Worm (Caenorhabditis elegans) whole organism, L1 larva: ENCODE data around the gene tpst-1.
A peak's percentile ranks its signal among the peaks of the same experiment; 100 is the strongest.

ENCODE experiments used
- C04F5.9 ChIP-seq: sonication (generic microtip); optimal IDR thresholded peaks from 2 replicates; lab custom pipeline; 2016; ENCODE audit warnings: missing genetic modification characterization, missing compliant biosample characterization
- C16A3.4 ChIP-seq: fragments of 150-350 bp; optimal IDR thresholded peaks from 2 replicates; lab custom pipeline; 2014; ENCODE audit warnings: missing biosample characterization, missing genetic modification characterization
- F16B12.6 ChIP-seq: fragments of 150-350 bp; optimal IDR thresholded peaks from 2 replicates; lab custom pipeline; 2014; ENCODE audit warnings: missing biosample characterization, missing genetic modification characterization
- aha-1 ChIP-seq: fragments of 150-350 bp; optimal IDR thresholded peaks from 2 replicates; lab custom pipeline; 2014; ENCODE audit warnings: missing biosample characterization, missing genetic modification characterization
- ama-1 ChIP-seq: fragments of 150-350 bp; optimal IDR thresholded peaks from 2 replicates; lab custom pipeline; 2014
- blmp-1 ChIP-seq: fragments of 150-350 bp; optimal IDR thresholded peaks from 2 replicates; lab custom pipeline; 2014; ENCODE audit warnings: missing biosample characterization, missing genetic modification characterization
- ceh-8 ChIP-seq: fragments of 200-800 bp; sonication (Bioruptor generic); optimal IDR thresholded peaks from 2 replicates; lab custom pipeline; 2018; ENCODE audit warnings: mild to moderate bottlenecking, missing genetic modification characterization, moderate library complexity, missing compliant biosample characterization
- ces-1 ChIP-seq: fragments of 150-350 bp; optimal IDR thresholded peaks from 2 replicates; lab custom pipeline; 2014; ENCODE audit warnings: missing biosample characterization, missing genetic modification reagents, missing genetic modification characterization
- egl-13 ChIP-seq: sonication (generic microtip); optimal IDR thresholded peaks from 2 replicates; lab custom pipeline; 2016; ENCODE audit warnings: missing genotype, missing genetic modification reagents, missing genetic modification characterization, missing compliant biosample characterization
- egl-27 ChIP-seq, 2 experiments: fragments of 150-350 bp in 1 of 2; sonication (generic microtip); optimal IDR thresholded peaks; 3 replicates each; lab custom pipeline; 2017 to 2018; ENCODE audit warnings: missing biosample characterization in 2 of 2, missing genetic modification characterization in 2 of 2, missing genetic modification reagents in 2 of 2
- ets-5 ChIP-seq: fragments of 200-800 bp; sonication (Bioruptor generic); IDR thresholded peaks from 2 replicates; pipeline ENCODE4 v1.3.6; 2022; ENCODE audit warnings: missing genetic modification characterization, missing compliant biosample characterization
- fos-1 ChIP-seq: fragments of 150-350 bp; optimal IDR thresholded peaks from 2 replicates; lab custom pipeline; 2014; ENCODE audit warnings: missing biosample characterization, missing genetic modification characterization
- grh-1 ChIP-seq: fragments of 200-800 bp; sonication (Bioruptor generic); IDR thresholded peaks from 2 replicates; pipeline ENCODE4 v1.3.6; 2022; ENCODE audit warnings: missing genetic modification reagents, missing genetic modification characterization, missing compliant biosample characterization
- hlh-4 ChIP-seq: sonication (generic microtip); optimal IDR thresholded peaks from 2 replicates; lab custom pipeline; 2016; ENCODE audit warnings: mild to moderate bottlenecking, missing genetic modification characterization, missing compliant biosample characterization
- hpl-2 ChIP-seq: fragments of 150-350 bp; optimal IDR thresholded peaks from 2 replicates; lab custom pipeline; 2014; ENCODE audit warnings: missing biosample characterization, missing genetic modification reagents, missing genetic modification characterization
- isw-1 ChIP-seq: fragments of 200-800 bp; sonication (Bioruptor generic); IDR thresholded peaks from 2 replicates; pipeline ENCODE4 v1.3.6; 2022; ENCODE audit warnings: missing genetic modification characterization, missing compliant biosample characterization
- lin-13 ChIP-seq: fragments of 150-350 bp; optimal IDR thresholded peaks from 2 replicates; lab custom pipeline; 2014; ENCODE audit warnings: missing biosample characterization, missing genetic modification reagents, missing genetic modification characterization
- lin-14 ChIP-seq: fragments of 200-800 bp; sonication (Bioruptor generic); optimal IDR thresholded peaks from 2 replicates; lab custom pipeline; 2018; ENCODE audit warnings: mild to moderate bottlenecking, missing genetic modification characterization, moderate library complexity, missing compliant biosample characterization
- lin-35 ChIP-seq, 2 experiments: fragments of 150-350 bp; optimal IDR thresholded peaks; 2 replicates each; lab custom pipeline; 2014; ENCODE audit warnings: missing biosample characterization in 2 of 2, missing genetic modification characterization in 2 of 2, missing genetic modification reagents in 2 of 2
- lir-3 ChIP-seq: sonication (generic microtip); optimal IDR thresholded peaks from 2 replicates; lab custom pipeline; 2016; ENCODE audit warnings: mild to moderate bottlenecking, missing genetic modification characterization, moderate library complexity, missing compliant biosample characterization; ENCODE audit not compliant: poor library complexity
- lsy-2 ChIP-seq, 2 experiments: fragments of 150-350 bp; optimal IDR thresholded peaks; 2 replicates each; lab custom pipeline; 2014; ENCODE audit warnings: missing biosample characterization in 2 of 2, missing genetic modification characterization in 2 of 2
- mef-2 ChIP-seq: fragments of 150-350 bp; optimal IDR thresholded peaks from 2 replicates; lab custom pipeline; 2014; ENCODE audit warnings: missing biosample characterization, missing genetic modification characterization
- mep-1 ChIP-seq: fragments of 150-350 bp; optimal IDR thresholded peaks from 2 replicates; lab custom pipeline; 2014; ENCODE audit warnings: missing biosample characterization, missing genetic modification characterization
- nhr-12 ChIP-seq: sonication (generic microtip); optimal IDR thresholded peaks from 2 replicates; lab custom pipeline; 2017; ENCODE audit warnings: missing biosample characterization, missing genetic modification characterization
- nhr-237 ChIP-seq: fragments of 150-350 bp; optimal IDR thresholded peaks from 2 replicates; lab custom pipeline; 2014; ENCODE audit warnings: missing biosample characterization, missing genetic modification characterization
- nhr-28 ChIP-seq: fragments of 150-350 bp; optimal IDR thresholded peaks from 2 replicates; lab custom pipeline; 2014; ENCODE audit warnings: missing biosample characterization, missing genetic modification characterization
- nhr-77 ChIP-seq: fragments of 150-350 bp; optimal IDR thresholded peaks from 2 replicates; lab custom pipeline; 2014; ENCODE audit warnings: missing biosample characterization, missing genetic modification characterization
- pax-3 ChIP-seq: fragments of 200-800 bp; sonication (Bioruptor generic); optimal IDR thresholded peaks from 2 replicates; lab custom pipeline; 2018; ENCODE audit warnings: mild to moderate bottlenecking, missing genetic modification characterization, moderate library complexity, missing compliant biosample characterization
- snpc-4 ChIP-seq: fragments of 150-350 bp; optimal IDR thresholded peaks from 2 replicates; lab custom pipeline; 2014; ENCODE audit warnings: missing biosample characterization, missing genetic modification characterization
- snu-23 ChIP-seq: sonication (generic microtip); optimal IDR thresholded peaks from 2 replicates; lab custom pipeline; 2016; ENCODE audit warnings: missing genetic modification characterization, missing compliant biosample characterization
- sox-4 ChIP-seq: sonication (generic microtip); optimal IDR thresholded peaks from 2 replicates; lab custom pipeline; 2016; ENCODE audit warnings: missing genetic modification characterization, missing compliant biosample characterization
- sptf-1 ChIP-seq: fragments of 150-350 bp; optimal IDR thresholded peaks from 2 replicates; lab custom pipeline; 2014; ENCODE audit warnings: missing biosample characterization, missing genetic modification characterization
- sup-37 ChIP-seq: fragments of 200-800 bp; sonication (Bioruptor generic); optimal IDR thresholded peaks from 2 replicates; lab custom pipeline; 2018; ENCODE audit warnings: mild to moderate bottlenecking, missing genetic modification characterization, missing compliant biosample characterization
- swsn-7 ChIP-seq: sonication (generic microtip); optimal IDR thresholded peaks from 2 replicates; lab custom pipeline; 2016; ENCODE audit warnings: missing genetic modification characterization, missing compliant biosample characterization
- tlp-1 ChIP-seq: fragments of 150-350 bp; optimal IDR thresholded peaks from 2 replicates; lab custom pipeline; 2014; ENCODE audit warnings: missing biosample characterization, missing genetic modification characterization
- unc-130 ChIP-seq: fragments of 150-350 bp; optimal IDR thresholded peaks from 2 replicates; lab custom pipeline; 2017; ENCODE audit warnings: missing biosample characterization, missing genetic modification characterization, inconsistent platforms
- unc-30 ChIP-seq: sonication (generic microtip); optimal IDR thresholded peaks from 2 replicates; lab custom pipeline; 2017; ENCODE audit warnings: missing biosample characterization, missing genetic modification characterization
- unc-62 ChIP-seq: fragments of 150-350 bp; optimal IDR thresholded peaks from 2 replicates; lab custom pipeline; 2014; ENCODE audit warnings: missing biosample characterization, missing genetic modification reagents, missing genetic modification characterization
- unc-86 ChIP-seq: sonication (generic microtip); optimal IDR thresholded peaks from 2 replicates; lab custom pipeline; 2016; ENCODE audit warnings: missing genetic modification characterization, missing compliant biosample characterization
- vab-15 ChIP-seq: sonication (generic microtip); optimal IDR thresholded peaks from 2 replicates; lab custom pipeline; 2017; ENCODE audit warnings: missing genotype, mild to moderate bottlenecking, missing genetic modification characterization, missing compliant biosample characterization
- xbp-1 ChIP-seq: sonication (generic microtip); optimal IDR thresholded peaks from 2 replicates; lab custom pipeline; 2016; ENCODE audit warnings: missing genetic modification characterization, missing compliant biosample characterization
- zag-1 ChIP-seq: fragments of 150-350 bp; optimal IDR thresholded peaks from 2 replicates; lab custom pipeline; 2014; ENCODE audit warnings: missing biosample characterization, missing genetic modification characterization
- zip-4 ChIP-seq: fragments of 200-800 bp; sonication (Bioruptor generic); optimal IDR thresholded peaks from 2 replicates; lab custom pipeline; 2018; ENCODE audit warnings: mild to moderate bottlenecking, missing genetic modification characterization, moderate library complexity, missing compliant biosample characterization
- ztf-11 ChIP-seq, 2 experiments: sonication (generic microtip); optimal IDR thresholded peaks; 2 replicates each; lab custom pipeline; 2016 to 2017; ENCODE audit warnings: missing genetic modification characterization in 2 of 2, missing biosample characterization in 1 of 2, missing compliant biosample characterization in 1 of 2
- ztf-4 ChIP-seq: fragments of 150-350 bp; optimal IDR thresholded peaks from 2 replicates; lab custom pipeline; 2014; ENCODE audit warnings: missing biosample characterization, missing genetic modification characterization

tpst-1 gene

DNA sequence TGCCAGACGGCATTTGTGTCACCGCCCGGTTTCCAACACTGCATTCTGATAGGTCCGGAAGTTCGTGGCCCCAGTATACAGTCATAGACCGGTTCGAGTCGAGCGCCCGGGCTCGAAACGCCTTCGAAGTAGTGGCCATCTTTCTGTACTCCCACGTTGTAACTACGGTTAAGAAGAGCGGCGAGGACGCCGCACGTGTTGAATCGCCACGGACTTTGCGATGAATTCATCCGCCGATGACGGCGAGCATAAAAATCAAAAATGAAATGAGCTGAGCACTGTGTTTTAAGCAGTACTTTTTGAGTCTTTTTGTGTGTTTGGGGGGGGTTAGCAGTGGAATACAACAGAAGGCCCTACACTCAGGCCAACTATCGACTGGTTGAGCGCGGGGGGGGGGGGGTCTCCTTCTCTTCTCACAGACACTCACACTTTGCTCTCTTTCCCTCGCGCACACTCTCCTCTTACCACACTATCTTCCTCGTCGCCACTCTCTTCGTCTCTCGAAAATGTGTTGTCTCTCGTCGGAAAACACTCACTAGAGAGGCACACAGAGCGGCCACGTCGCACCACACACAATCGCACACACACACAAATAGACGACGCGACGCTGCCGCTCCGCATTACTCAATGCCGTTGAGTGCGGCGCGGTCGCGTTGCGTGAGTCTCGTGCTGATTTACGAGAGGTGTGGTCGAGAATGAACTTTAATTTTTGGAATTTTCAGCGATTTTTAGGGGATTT lies 53.7 kb downstream of the tpst-1 start, which contains the start of gene epc-1 (continued):
- TF ChIP-seq fos-1 (tag; lab: Kevin White, UChicago) (peak; percentile 79), C04F5.9 (tag; lab: Kevin White, UChicago) (peak; percentile 12), isw-1 (peak; percentile 90), snu-23 (peak; percentile 98), ztf-11 (tag; optimal IDR thresholded peaks at IDR 0.05; lab: Kevin White, UChicago) (peak in 1 of 2 experiments; percentile 79), sptf-1 (tag; lab: Kevin White, UChicago) (no peak), sox-4 (tag; lab: Kevin White, UChicago) (peak; percentile 44), aha-1 (tag; lab: Kevin White, UChicago) (peak; percentile 80), vab-15 (tag; lab: Kevin White, UChicago) (no peak), ces-1 (GFP tag; lab: Kevin White, UChicago) (no peak), zag-1 (tag; lab: Kevin White, UChicago) (no peak), lir-3 (tag; lab: Kevin White, UChicago) (peak; percentile 69), zip-4 (peak; percentile 73), unc-86 (tag; lab: Kevin White, UChicago) (peak; percentile 96), blmp-1 (tag; lab: Kevin White, UChicago) (peak; percentile 51), sup-37 (GFP tag; lab: Kevin White, UChicago) (peak; percentile 42), mef-2 (tag; lab: Kevin White, UChicago) (peak; percentile 78), tlp-1 (no peak), F16B12.6 (peak; percentile 43), unc-30 (tag; lab: Kevin White, UChicago) (no peak), ceh-8 (peak; percentile 91), lsy-2 (tag; optimal IDR thresholded peaks at IDR 0.05; lab: Kevin White, UChicago) (peak; percentile 91 to 93), egl-27 (tag; optimal IDR thresholded peaks at IDR 0.05; lab: Kevin White, UChicago) (peak in 1 of 2 experiments; percentile 45), lin-14 (GFP tag; lab: Kevin White, UChicago) (peak; percentile 98), ztf-4 (tag; lab: Kevin White, UChicago) (peak; percentile 87), unc-130 (tag; lab: Kevin White, UChicago) (peak; percentile 78), nhr-28 (no peak), nhr-12 (tag; lab: Kevin White, UChicago) (no peak), xbp-1 (tag; lab: Kevin White, UChicago) (peak; percentile 93), ama-1 (lab: Kevin White, UChicago) (peak; percentile 82), lin-13 (GFP tag; lab: Kevin White, UChicago) (peak; percentile 91), swsn-7 (tag; lab: Kevin White, UChicago) (peak; percentile 97), nhr-77 (tag; lab: Kevin White, UChicago) (peak; percentile 88), lin-35 (GFP tag; optimal IDR thresholded peaks at IDR 0.05; lab: Kevin White, UChicago) (peak; percentile 81 to 87), ets-5 (GFP tag; lab: Robert Waterston, UW) (no peak)

DNA sequence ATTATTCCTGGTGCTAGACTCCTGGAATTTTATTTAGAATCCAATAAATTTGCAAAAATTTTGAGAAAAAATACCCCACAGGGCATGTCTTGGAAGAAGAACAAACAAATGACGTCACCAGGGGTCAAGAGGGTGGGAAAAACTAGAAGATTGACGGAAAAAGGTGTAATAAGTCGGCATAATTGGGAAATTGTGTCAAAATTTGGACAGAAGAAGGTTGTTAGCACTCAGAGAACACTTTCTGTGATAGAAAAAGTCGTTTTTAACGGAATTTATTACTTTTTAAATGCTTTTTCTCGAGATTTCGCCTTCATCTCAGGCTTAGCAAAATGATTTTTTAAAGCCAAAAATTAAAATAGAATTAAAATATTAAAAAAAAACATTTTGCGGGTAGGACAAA lies 54.8 kb downstream of the tpst-1 start:
- no peak for TF ChIP-seq hlh-4
- 0 out of 2 replicates have a peak, but pooled peaks have one; percentile 6 for TF ChIP-seq grh-1 (GFP tag; lab: Robert Waterston, UW)
- no peak for TF ChIP-seq snpc-4 (tag; lab: Kevin White, UChicago)
- TF ChIP-seq egl-13 (tag; lab: Kevin White, UChicago), result no peak
- TF ChIP-seq, all 84 proteins: peak for 1

DNA sequence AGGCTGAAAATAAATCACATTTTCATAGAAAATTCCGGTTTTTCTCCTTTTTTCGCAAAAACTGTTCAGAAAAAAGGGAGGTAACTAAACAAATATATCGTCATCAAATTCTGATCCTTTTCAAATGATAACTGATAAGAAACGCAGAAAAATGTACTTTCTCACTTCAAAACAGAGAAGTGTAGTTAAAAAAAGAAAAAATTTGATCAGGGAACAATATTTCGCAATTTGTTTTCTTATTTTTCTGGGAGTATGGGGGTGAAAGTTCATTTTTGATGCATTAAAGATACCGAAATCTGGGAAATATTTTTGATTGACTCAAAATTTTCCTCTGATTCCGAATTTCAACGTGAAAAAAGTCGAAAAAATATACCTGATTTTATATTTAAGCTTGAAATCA lies 55.9 kb downstream of the tpst-1 start:
- no peak for TF ChIP-seq nhr-237 (tag; lab: Kevin White, UChicago)
- TF ChIP-seq C16A3.4, result no peak
- TF ChIP-seq unc-30 (tag; lab: Kevin White, UChicago), result no peak
- TF ChIP-seq hpl-2 (GFP tag; lab: Kevin White, UChicago), result no peak
- no peak for TF ChIP-seq tlp-1
- TF ChIP-seq unc-62 (GFP tag; lab: Kevin White, UChicago), result no peak
- no peak for TF ChIP-seq mef-2 (tag; lab: Kevin White, UChicago)
- TF ChIP-seq mep-1 (tag; lab: Kevin White, UChicago), result no peak
- TF ChIP-seq pax-3 (tag; lab: Kevin White, UChicago), result no peak
